Fruit fly (Drosophila melanogaster): Measurements from ENCODE around the gene D2hgdh.

D2hgdh gene

dm6 chrX:2141854-2142216 lies 546 bp downstream of the D2hgdh start (continued):
- TF ChIP-seq HmgZ (tag; optimal IDR thresholded peaks at IDR 0.05): no peak
- TF ChIP-seq CG12219 (GFP tag; optimal IDR thresholded peaks at IDR 0.05): peak; percentile 6
- TF ChIP-seq pho (GFP tag; optimal IDR thresholded peaks at IDR 0.05): peak; percentile 10
- TF ChIP-seq MESR4 (GFP tag; optimal IDR thresholded peaks at IDR 0.05): no peak
- TF ChIP-seq NFAT (GFP tag; IDR thresholded peaks at IDR 0.05): peak; percentile 37; the same call in 1 of the 2 replicates
- peak; percentile 38 for TF ChIP-seq CG15011 (GFP tag; optimal IDR thresholded peaks at IDR 0.05)
- no peak for TF ChIP-seq CG8388 (GFP tag; optimal IDR thresholded peaks at IDR 0.05)
- TF ChIP-seq CG11723 (GFP tag; optimal IDR thresholded peaks at IDR 0.05): peak; percentile 48
- TF ChIP-seq fd96Cb (tag; optimal IDR thresholded peaks at IDR 0.05): peak; percentile 30
- TF ChIP-seq salm (tag; optimal IDR thresholded peaks at IDR 0.05): peak; percentile 17
- peak; percentile 26; the same call in 1 of the 2 replicates for TF ChIP-seq al (GFP tag; IDR thresholded peaks at IDR 0.05)
- TF ChIP-seq Hmr (GFP tag; optimal IDR thresholded peaks at IDR 0.05): peak; percentile 65
- peak; percentile 85 for TF ChIP-seq ATbp (GFP tag; optimal IDR thresholded peaks at IDR 0.05)
- TF ChIP-seq B-H1 (GFP tag; IDR thresholded peaks at IDR 0.05): no peak; the same call in 2 of the 3 replicates
- TF ChIP-seq CG18599 (GFP tag; optimal IDR thresholded peaks at IDR 0.05): peak; percentile 72
- peak; percentile 21 for TF ChIP-seq org-1 (GFP tag; optimal IDR thresholded peaks at IDR 0.05)
- no peak for TF ChIP-seq amos (GFP tag; IDR thresholded peaks at IDR 0.05; ENCODE audit: partially characterized antibody)
- peak; percentile 65 for TF ChIP-seq CG3407 (GFP tag; optimal IDR thresholded peaks at IDR 0.05)
- no peak for TF ChIP-seq hbn (GFP tag; IDR thresholded peaks at IDR 0.05; ENCODE audit: partially characterized antibody)
- peak; percentile 58; the same call in 1 of the 2 replicates for TF ChIP-seq Atf6 (GFP tag; IDR thresholded peaks at IDR 0.05)
- peak; percentile 85 for TF ChIP-seq wek (GFP tag; optimal IDR thresholded peaks at IDR 0.05)
- peak; percentile 77 for TF ChIP-seq MTF-1 (GFP tag; optimal IDR thresholded peaks at IDR 0.05; ENCODE audit: borderline replicate concordance)
- peak; percentile 39; the same call in 1 of the 2 replicates for TF ChIP-seq Xrp1 (GFP tag; IDR thresholded peaks at IDR 0.05)
- TF ChIP-seq Dfd (GFP tag; optimal IDR thresholded peaks at IDR 0.05): no peak
- TF ChIP-seq CG8281 (tag; optimal IDR thresholded peaks at IDR 0.05): peak; percentile 33
- TF ChIP-seq lmd (GFP tag; IDR thresholded peaks at IDR 0.05): peak; percentile 38; the same call in 1 of the 2 replicates
- no peak for TF ChIP-seq Myb (GFP tag; optimal IDR thresholded peaks at IDR 0.05)
- TF ChIP-seq bigmax (GFP tag; optimal IDR thresholded peaks at IDR 0.05): no peak
- TF ChIP-seq dysf (GFP tag; IDR thresholded peaks at IDR 0.05): peak; percentile 40; the same call in 1 of the 3 replicates
- no peak for TF ChIP-seq btn (GFP tag; optimal IDR thresholded peaks at IDR 0.05)
- TF ChIP-seq CG8089 (GFP tag; optimal IDR thresholded peaks at IDR 0.05): peak; percentile 16
- peak; percentile 35 for TF ChIP-seq CG3281 (GFP tag; optimal IDR thresholded peaks at IDR 0.05)
- TF ChIP-seq CG9609 (GFP tag; optimal IDR thresholded peaks at IDR 0.05): no peak
- no peak for TF ChIP-seq gro (GFP tag; optimal IDR thresholded peaks at IDR 0.05)
- TF ChIP-seq BtbVII (GFP tag; optimal IDR thresholded peaks at IDR 0.05): peak; percentile 63
- no peak for TF ChIP-seq jigr1 (GFP tag; IDR thresholded peaks at IDR 0.05)
- peak; percentile 46 to 57 for TF ChIP-seq Hr51 (GFP tag; optimal IDR thresholded peaks at IDR 0.05)
- TF ChIP-seq bbx (GFP tag; IDR thresholded peaks at IDR 0.05; ENCODE audit: partially characterized antibody): no peak
- TF ChIP-seq CG4730 (GFP tag; IDR thresholded peaks at IDR 0.05): 0 out of 2 replicates have a peak, but pooled peaks have one; percentile 22
- TF ChIP-seq ranshi (GFP tag; IDR thresholded peaks at IDR 0.05): peak; percentile 22; the same call in 1 of the 2 replicates
- no peak for TF ChIP-seq Hsf (GFP tag; optimal IDR thresholded peaks at IDR 0.05)
- peak; percentile 73 for TF ChIP-seq CG10543 (GFP tag; optimal IDR thresholded peaks at IDR 0.05)
- TF ChIP-seq seq (GFP tag; IDR thresholded peaks at IDR 0.05): peak; percentile 48; the same call in 1 of the 2 replicates
- TF ChIP-seq sens (GFP tag): peak; percentile 66
- TF ChIP-seq Doc3 (GFP tag; IDR thresholded peaks at IDR 0.05; ENCODE audit: partially characterized antibody): no peak
- peak; percentile 8; the same call in 1 of the 3 replicates for TF ChIP-seq gce (GFP tag; IDR thresholded peaks at IDR 0.05)
- peak; percentile 4 for TF ChIP-seq exex (tag; optimal IDR thresholded peaks at IDR 0.05)
- peak; percentile 84 for TF ChIP-seq CG7928 (GFP tag; optimal IDR thresholded peaks at IDR 0.05)
- no peak for TF ChIP-seq usp (GFP tag; optimal IDR thresholded peaks at IDR 0.05)
- TF ChIP-seq CG16779 (GFP tag; IDR thresholded peaks at IDR 0.05): no peak
